Worm (Caenorhabditis elegans) whole organism, early embryonic: ENCODE results near the gene T08G3.6.

Source experiments
- F13C5.2 ChIP-seq: sonication (generic microtip); optimal IDR thresholded peaks from 2 replicates; lab custom pipeline; 2017; ENCODE audit warnings: mild to moderate bottlenecking, missing genetic modification characterization, inconsistent platforms, missing compliant biosample characterization
- ama-1 ChIP-seq: fragments of 150-350 bp; optimal IDR thresholded peaks from 2 replicates; lab custom pipeline; 2014
- ceh-36 ChIP-seq: sonication (generic microtip); optimal IDR thresholded peaks from 2 replicates; lab custom pipeline; 2016; ENCODE audit warnings: missing genetic modification characterization, inconsistent platforms, missing compliant biosample characterization
- ets-7 ChIP-seq: sonication (generic microtip); optimal IDR thresholded peaks from 2 replicates; lab custom pipeline; 2016; ENCODE audit warnings: missing genotype, missing genetic modification characterization, missing compliant biosample characterization
- flt-1 ChIP-seq: fragments of 200-800 bp; sonication (Bioruptor generic); IDR thresholded peaks from 2 replicates; pipeline ENCODE4 v1.3.6; 2022; ENCODE audit warnings: missing genetic modification characterization, missing compliant biosample characterization
- hmbx-1 ChIP-seq: sonication (generic microtip); optimal IDR thresholded peaks from 2 replicates; lab custom pipeline; 2016; ENCODE audit warnings: mild to moderate bottlenecking, missing genetic modification characterization, missing compliant biosample characterization
- hnd-1 ChIP-seq: sonication (generic microtip); optimal IDR thresholded peaks from 2 replicates; lab custom pipeline; 2016; ENCODE audit warnings: missing genetic modification characterization, missing compliant biosample characterization
- pes-1 ChIP-seq: fragments of 200-800 bp; sonication (Bioruptor generic); IDR thresholded peaks from 2 replicates; pipeline ENCODE4 v1.3.6; 2022; ENCODE audit warnings: missing genetic modification reagents, missing genetic modification characterization, missing compliant biosample characterization
- scrt-1 ChIP-seq: fragments of 200-800 bp; sonication (Bioruptor generic); IDR thresholded peaks from 2 replicates; pipeline ENCODE4 v1.3.6; 2022; ENCODE audit warnings: missing genetic modification characterization, missing compliant biosample characterization
- sea-1 ChIP-seq: fragments of 200-800 bp; sonication (Bioruptor generic); conservative IDR thresholded peaks from 2 replicates; pipeline ENCODE4 v1.3.6; 2022; ENCODE audit warnings: missing genetic modification characterization, missing compliant biosample characterization
- tbx-11 ChIP-seq: fragments of 200-800 bp; sonication (Bioruptor generic); IDR thresholded peaks from 2 replicates; pipeline ENCODE4 v1.3.6; 2022; ENCODE audit warnings: missing genetic modification characterization, missing compliant biosample characterization
- tbx-37 ChIP-seq: fragments of 200-800 bp; sonication (Bioruptor generic); conservative IDR thresholded peaks from 2 replicates; pipeline ENCODE4 v1.3.6; 2022; ENCODE audit warnings: missing genetic modification reagents, missing genetic modification characterization, missing compliant biosample characterization
- tra-4 ChIP-seq: sonication (generic microtip); optimal IDR thresholded peaks from 2 replicates; lab custom pipeline; 2017; ENCODE audit warnings: missing genetic modification characterization, missing compliant biosample characterization

- TF ChIP-seq hmbx-1 (tag; lab: Kevin White, UChicago), result no peak
- TF ChIP-seq ama-1 (lab: Kevin White, UChicago), result no peak
- TF ChIP-seq sea-1 (GFP tag; lab: Robert Waterston, UW), result no peak
- no peak for TF ChIP-seq tra-4 (tag; lab: Kevin White, UChicago)
- no peak for TF ChIP-seq tbx-37 (GFP tag; lab: Robert Waterston, UW)
- no peak for TF ChIP-seq ets-7 (tag; lab: Kevin White, UChicago)
- no peak for TF ChIP-seq flt-1 (GFP tag; lab: Robert Waterston, UW)
- no peak for TF ChIP-seq ceh-36 (tag; lab: Kevin White, UChicago)
- no peak for TF ChIP-seq scrt-1 (GFP tag; lab: Robert Waterston, UW)
- TF ChIP-seq tbx-11 (GFP tag; lab: Robert Waterston, UW), result no peak
- no peak for TF ChIP-seq hnd-1 (tag; lab: Kevin White, UChicago)
- no peak for TF ChIP-seq F13C5.2
- TF ChIP-seq pes-1 (GFP tag; lab: Robert Waterston, UW), result no peak
Measured at ce11 chrV:16458714-16459113, 12.9 kb downstream of the T08G3.6 start, which contains the start of gene str-15.
